Fruit fly (Drosophila melanogaster) whole organism, adult: ENCODE data around the gene CG10801.
A peak's percentile ranks its signal among the peaks of the same experiment; 100 is the strongest.

ENCODE experiments used
- CG11617 ChIP-seq: fragments of 200-800 bp; sonication (Bioruptor generic); optimal IDR thresholded peaks from 2 replicates; lab custom pipeline; 2017; ENCODE audit warnings: mild to moderate bottlenecking, missing biosample characterization, missing genetic modification reagents, missing genetic modification characterization
- CG12768 ChIP-seq: fragments of 200-800 bp; sonication (Bioruptor generic); optimal IDR thresholded peaks from 2 replicates; lab custom pipeline; 2017; ENCODE audit warnings: missing biosample characterization, missing genetic modification characterization, mild to moderate bottlenecking, moderate library complexity, missing genetic modification reagents
- CG14711 ChIP-seq: fragments of 200-800 bp; sonication (Bioruptor generic); optimal IDR thresholded peaks from 2 replicates; lab custom pipeline; 2018; ENCODE audit warnings: missing biosample characterization, mild to moderate bottlenecking, missing genetic modification characterization, moderate library complexity
- CG1620 ChIP-seq: fragments of 200-800 bp; sonication (Bioruptor generic); optimal IDR thresholded peaks from 2 replicates; lab custom pipeline; 2016; ENCODE audit warnings: missing biosample characterization, missing genetic modification characterization
- CG33017 ChIP-seq: fragments of 200-800 bp; sonication (Bioruptor generic); optimal IDR thresholded peaks from 2 replicates; lab custom pipeline; 2018; ENCODE audit warnings: missing biosample characterization, mild to moderate bottlenecking, missing genetic modification characterization, moderate library complexity
- CG5204 ChIP-seq: fragments of 200-800 bp; sonication (Bioruptor generic); optimal IDR thresholded peaks from 2 replicates; lab custom pipeline; 2016; ENCODE audit warnings: missing biosample characterization, missing genetic modification characterization
- CG7045 ChIP-seq: fragments of 200-800 bp; sonication (Bioruptor generic); optimal IDR thresholded peaks from 2 replicates; lab custom pipeline; 2017; ENCODE audit warnings: missing biosample characterization, mild to moderate bottlenecking, missing genetic modification characterization
- CG7101 ChIP-seq: fragments of 200-800 bp; sonication (Bioruptor generic); optimal IDR thresholded peaks from 2 replicates; lab custom pipeline; 2018; ENCODE audit warnings: missing biosample characterization, mild to moderate bottlenecking, missing genetic modification characterization, moderate library complexity
- Clk ChIP-seq: fragments of 200-800 bp; sonication (Bioruptor generic); optimal IDR thresholded peaks from 2 replicates; lab custom pipeline; 2017; ENCODE audit warnings: missing biosample characterization, missing genetic modification characterization
- Crg-1 ChIP-seq: fragments of 200-800 bp; sonication (Bioruptor generic); optimal IDR thresholded peaks from 2 replicates; lab custom pipeline; 2016; ENCODE audit warnings: missing biosample characterization, missing genetic modification characterization
- Hr96 ChIP-seq: fragments of 200-800 bp; sonication (Bioruptor generic); optimal IDR thresholded peaks from 2 replicates; lab custom pipeline; 2016; ENCODE audit warnings: missing biosample characterization, missing genetic modification characterization
- Mnt ChIP-seq: fragments of 200-800 bp; sonication (Bioruptor generic); optimal IDR thresholded peaks from 2 replicates; lab custom pipeline; 2016; ENCODE audit warnings: missing biosample characterization, mild to moderate bottlenecking, missing genetic modification characterization
- bab1 ChIP-seq: fragments of 200-800 bp; sonication (Bioruptor generic); optimal IDR thresholded peaks from 3 replicates; lab custom pipeline; 2019; ENCODE audit warnings: missing biosample characterization, mild to moderate bottlenecking, missing genetic modification characterization, moderate library complexity
- cic ChIP-seq: fragments of 200-800 bp; sonication (Bioruptor generic); optimal IDR thresholded peaks from 2 replicates; lab custom pipeline; 2017; ENCODE audit warnings: missing biosample characterization, mild to moderate bottlenecking, missing genetic modification characterization, moderate library complexity
- cnc ChIP-seq, 2 experiments: fragments of >200 bp; optimal IDR thresholded peaks; 2 replicates each; lab custom pipeline; 2017
- kay ChIP-seq: fragments of 200-800 bp; sonication (Bioruptor generic); peaks from one replicate; lab custom pipeline; 2016; ENCODE audit warnings: missing biosample characterization, missing genetic modification characterization, borderline replicate concordance
- ovo ChIP-seq: fragments of 200-800 bp; sonication (Bioruptor generic); optimal IDR thresholded peaks from 2 replicates; lab custom pipeline; 2016; ENCODE audit warnings: missing biosample characterization, missing genetic modification characterization
- pad ChIP-seq: fragments of 200-800 bp; sonication (Bioruptor generic); optimal IDR thresholded peaks from 3 replicates; lab custom pipeline; 2017; ENCODE audit warnings: missing biosample characterization, missing genetic modification characterization, mild to moderate bottlenecking, moderate library complexity, missing genetic modification reagents
- tj ChIP-seq: fragments of 200-800 bp; sonication (Bioruptor generic); optimal IDR thresholded peaks from 3 replicates; lab custom pipeline; 2017; ENCODE audit warnings: missing biosample characterization, mild to moderate bottlenecking, missing genetic modification characterization, moderate library complexity
- toe ChIP-seq: fragments of 200-800 bp; sonication (Bioruptor generic); optimal IDR thresholded peaks from 2 replicates; lab custom pipeline; 2016; ENCODE audit warnings: missing biosample characterization, missing genetic modification characterization

The CG10801 gene

DNA sequence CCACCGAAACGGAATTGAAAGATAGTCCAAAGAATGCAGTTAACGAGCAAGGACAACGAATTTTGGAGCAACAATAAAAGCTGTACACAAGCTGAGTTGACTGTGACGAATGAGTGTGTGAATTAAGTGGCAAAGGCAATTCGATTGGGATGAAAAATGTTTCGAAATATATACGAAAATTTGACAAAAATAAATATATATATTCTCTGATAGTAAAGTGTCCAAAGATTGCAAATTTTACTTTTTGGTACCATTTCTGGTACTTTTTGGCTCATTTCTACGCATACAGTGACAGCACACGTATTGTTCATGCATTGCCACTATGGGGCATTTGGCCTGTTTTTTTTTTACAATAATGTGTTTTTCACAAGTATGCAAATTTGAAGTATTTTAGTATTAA, 3.6 kb downstream of the CG10801 start, which contains the start of gene CG16781:
CG16781 (minus strand) TSS at position 101 of the 400 bp plus-strand sequence.
- TF ChIP-seq tj (GFP tag; lab: Kevin White, UChicago) (no peak), CG14711 (no peak), ovo (no peak), kay (no peak), pad (GFP tag; lab: Kevin White, UChicago) (no peak), bab1 (GFP tag; lab: Kevin White, UChicago) (no peak), CG5204 (GFP tag; lab: Kevin White, UChicago) (no peak), Mnt (GFP tag; lab: Kevin White, UChicago) (no peak), CG7045 (no peak), CG12768 (GFP tag; lab: Kevin White, UChicago) (no peak), toe (GFP tag; lab: Kevin White, UChicago) (no peak), Hr96 (GFP tag; lab: Kevin White, UChicago) (no peak), Clk (GFP tag; lab: Kevin White, UChicago) (no peak), Crg-1 (GFP tag; lab: Kevin White, UChicago) (no peak), CG33017 (tag; lab: Kevin White, UChicago) (no peak), cic (GFP tag; lab: Kevin White, UChicago) (no peak), CG7101 (tag; lab: Kevin White, UChicago) (no peak), cnc (optimal IDR thresholded peaks at IDR 0.05; lab: Kevin White, UChicago) (no peak)

dm6 chrX:3465551-3465950, 5.2 kb downstream of the CG10801 start:
- TF ChIP-seq Hr96 (GFP tag; lab: Kevin White, UChicago), result no peak
- no peak for TF ChIP-seq CG11617
- TF ChIP-seq Crg-1 (GFP tag; lab: Kevin White, UChicago), result no peak
- TF ChIP-seq tj (GFP tag; lab: Kevin White, UChicago), result no peak
- no peak for TF ChIP-seq kay
- no peak for TF ChIP-seq Clk (GFP tag; lab: Kevin White, UChicago)
- TF ChIP-seq cic (GFP tag; lab: Kevin White, UChicago), result no peak
- no peak for TF ChIP-seq bab1 (GFP tag; lab: Kevin White, UChicago)
- no peak for TF ChIP-seq CG14711
- no peak for TF ChIP-seq CG12768 (GFP tag; lab: Kevin White, UChicago)
- no peak for TF ChIP-seq CG5204 (GFP tag; lab: Kevin White, UChicago)

DNA sequence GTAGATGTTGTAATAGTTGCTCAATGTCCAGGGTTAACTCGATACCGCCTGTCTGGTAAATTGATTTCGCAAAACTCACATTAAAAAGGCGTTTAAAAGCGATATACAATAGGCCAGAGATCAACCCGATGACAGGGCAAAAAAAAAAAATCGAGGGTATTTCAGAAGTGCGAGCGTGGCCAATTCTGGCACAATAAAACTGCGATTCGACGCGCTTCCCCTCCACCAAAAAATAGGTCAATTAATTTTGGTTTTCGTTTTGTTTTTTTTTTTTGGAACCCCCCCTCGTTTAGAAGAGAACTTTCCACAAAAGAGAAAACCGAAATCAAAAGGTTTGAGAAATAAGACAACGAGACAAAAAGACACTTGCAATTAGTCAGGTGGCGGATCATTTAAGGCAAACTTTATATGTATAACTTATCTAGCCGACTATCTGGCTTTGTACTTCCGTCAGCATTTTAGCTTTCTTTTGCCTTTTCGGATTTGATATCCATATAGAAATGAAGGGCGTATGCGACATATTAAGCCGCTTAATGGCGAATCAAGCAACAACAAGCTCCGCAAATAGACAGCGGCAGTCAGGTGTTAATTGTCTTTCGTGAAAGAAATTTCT, 10.2 kb downstream of the CG10801 start:
- TF ChIP-seq CG12768 (GFP tag; lab: Kevin White, UChicago) (no peak), cnc (optimal IDR thresholded peaks at IDR 0.05; lab: Kevin White, UChicago) (no peak), bab1 (GFP tag; lab: Kevin White, UChicago) (no peak), tj (GFP tag; lab: Kevin White, UChicago) (peak; percentile 74), CG33017 (tag; lab: Kevin White, UChicago) (no peak), CG11617 (no peak), CG7101 (tag; lab: Kevin White, UChicago) (no peak), CG1620 (GFP tag; lab: Kevin White, UChicago) (no peak), CG14711 (no peak), kay (no peak), Hr96 (GFP tag; lab: Kevin White, UChicago) (no peak), pad (GFP tag; lab: Kevin White, UChicago) (peak; percentile 67), ovo (no peak), Crg-1 (GFP tag; lab: Kevin White, UChicago) (no peak), toe (GFP tag; lab: Kevin White, UChicago) (no peak), Mnt (GFP tag; lab: Kevin White, UChicago) (no peak)

dm6 chrX:3473636-3474035, 13.2 kb downstream of the CG10801 start:
- TF ChIP-seq bab1 (GFP tag; lab: Kevin White, UChicago), result peak; percentile 4
- TF ChIP-seq tj (GFP tag; lab: Kevin White, UChicago), result peak; percentile 20
- TF ChIP-seq CG11617, result no peak

- TF ChIP-seq CG5204 (GFP tag; lab: Kevin White, UChicago), result no peak
- no peak for TF ChIP-seq bab1 (GFP tag; lab: Kevin White, UChicago)
- TF ChIP-seq CG11617, result peak; percentile 13
- TF ChIP-seq tj (GFP tag; lab: Kevin White, UChicago), result peak; percentile 90
These were observed 14.4 kb downstream of the CG10801 start, which contains the start of gene CG12206 for dm6 chrX:3474476-3475439. CG12206 (minus strand) TSS chrX:3474524.

DNA sequence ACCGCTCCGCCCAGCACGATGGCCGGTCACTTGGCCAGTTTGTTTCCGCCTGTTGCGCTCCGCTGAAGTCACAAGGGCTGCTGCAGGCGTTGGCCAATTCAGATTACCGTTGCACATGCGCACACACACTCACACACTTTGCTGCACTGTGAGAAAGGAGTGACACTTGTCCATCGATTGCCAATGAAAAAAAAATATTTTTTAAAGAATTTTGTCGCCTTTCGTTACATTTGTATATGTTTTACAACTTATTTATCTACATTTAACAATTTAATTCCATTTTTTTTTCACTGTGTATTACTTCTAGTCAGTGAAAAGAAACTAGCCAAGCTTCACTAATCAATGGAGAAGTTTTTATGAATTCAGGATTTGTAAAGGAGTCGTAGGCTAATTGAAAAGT, 15.6 kb downstream of the CG10801 start:
- TF ChIP-seq pad (GFP tag; lab: Kevin White, UChicago) (no peak), toe (GFP tag; lab: Kevin White, UChicago) (no peak), CG33017 (tag; lab: Kevin White, UChicago) (no peak), CG11617 (no peak), ovo (no peak)
